Fruit fly (Drosophila melanogaster) whole organism, prepupa: Measurements from ENCODE around the gene slp2.
A peak's percentile ranks its signal among the peaks of the same experiment; 100 is the strongest.

Experiments
- Blimp-1 ChIP-seq: fragments of 200-800 bp; sonication (Bioruptor generic); optimal IDR thresholded peaks from 3 replicates; lab custom pipeline; 2017; ENCODE audit warnings: missing biosample characterization, missing genetic modification characterization, mild to moderate bottlenecking, moderate library complexity, missing genetic modification reagents
- CG10631 ChIP-seq: fragments of 200-800 bp; sonication (Bioruptor generic); optimal IDR thresholded peaks from 2 replicates; lab custom pipeline; 2016; ENCODE audit warnings: missing biosample characterization, missing genetic modification characterization
- CG10669 ChIP-seq: fragments of 200-800 bp; sonication (Bioruptor generic); optimal IDR thresholded peaks from 3 replicates; lab custom pipeline; 2018; ENCODE audit warnings: missing biosample characterization, mild to moderate bottlenecking, missing genetic modification characterization, moderate library complexity
- CG11294 ChIP-seq: fragments of 200-800 bp; sonication (Bioruptor generic); IDR thresholded peaks from 2 replicates; pipeline ENCODE4 v1.3.6; 2022; ENCODE audit warnings: missing biosample characterization, missing genetic modification characterization
- CG11762 ChIP-seq: fragments of 200-800 bp; sonication (Bioruptor generic); optimal IDR thresholded peaks from 3 replicates; lab custom pipeline; 2016; ENCODE audit warnings: missing biosample characterization, missing genetic modification characterization; ENCODE audit not compliant: insufficient read depth
- CG16779 ChIP-seq: fragments of 200-800 bp; sonication (Bioruptor generic); optimal IDR thresholded peaks from 3 replicates; lab custom pipeline; 2017; ENCODE audit warnings: missing biosample characterization, mild to moderate bottlenecking, missing genetic modification characterization
- CG31627 ChIP-seq: fragments of 200-800 bp; sonication (Bioruptor generic); optimal IDR thresholded peaks from 3 replicates; lab custom pipeline; 2016; ENCODE audit warnings: missing biosample characterization, missing genetic modification characterization
- CG32006 ChIP-seq: fragments of 200-800 bp; sonication (Bioruptor generic); optimal IDR thresholded peaks from 3 replicates; lab custom pipeline; 2017; ENCODE audit warnings: missing biosample characterization, mild to moderate bottlenecking, missing genetic modification characterization
- CG34406 ChIP-seq: fragments of 200-800 bp; sonication (Bioruptor generic); optimal IDR thresholded peaks from 3 replicates; lab custom pipeline; 2016; ENCODE audit warnings: missing biosample characterization, missing genetic modification characterization
- CG4318 ChIP-seq: fragments of 200-800 bp; sonication (Bioruptor generic); optimal IDR thresholded peaks from 3 replicates; lab custom pipeline; 2017; ENCODE audit warnings: missing biosample characterization, mild to moderate bottlenecking, missing genetic modification characterization
- CG6163 ChIP-seq: fragments of 200-800 bp; sonication (Bioruptor generic); IDR thresholded peaks from 3 replicates; pipeline ENCODE4 v1.3.6; 2022; ENCODE audit warnings: missing biosample characterization, missing genetic modification characterization
- CG6276 ChIP-seq: fragments of 200-800 bp; sonication (Bioruptor generic); optimal IDR thresholded peaks from 2 replicates; lab custom pipeline; 2017; ENCODE audit warnings: missing biosample characterization, mild to moderate bottlenecking, missing genetic modification characterization
- CG6808 ChIP-seq: fragments of 200-800 bp; sonication (Bioruptor generic); optimal IDR thresholded peaks from 3 replicates; lab custom pipeline; 2017; ENCODE audit warnings: missing biosample characterization, missing genetic modification characterization, mild to moderate bottlenecking, moderate library complexity, missing genetic modification reagents
- CG7368 ChIP-seq: fragments of 200-800 bp; sonication (Bioruptor generic); optimal IDR thresholded peaks from 3 replicates; lab custom pipeline; 2016; ENCODE audit warnings: missing biosample characterization, missing genetic modification characterization
- CG8119 ChIP-seq: fragments of 200-800 bp; sonication (Bioruptor generic); IDR thresholded peaks from 3 replicates; pipeline ENCODE4 v1.3.6; 2022; ENCODE audit warnings: missing biosample characterization, missing genetic modification characterization
- CG8319 ChIP-seq: fragments of 200-800 bp; sonication (Bioruptor generic); optimal IDR thresholded peaks from 3 replicates; lab custom pipeline; 2016; ENCODE audit warnings: missing biosample characterization, missing genetic modification characterization
- CG8632 ChIP-seq: fragments of 200-800 bp; sonication (Bioruptor generic); optimal IDR thresholded peaks from 3 replicates; lab custom pipeline; 2016; ENCODE audit warnings: missing biosample characterization, missing genetic modification characterization
- CG9139 ChIP-seq: fragments of 200-800 bp; sonication (Bioruptor generic); optimal IDR thresholded peaks from 3 replicates; lab custom pipeline; 2017; ENCODE audit warnings: missing biosample characterization, mild to moderate bottlenecking, missing genetic modification characterization
- Eip78C ChIP-seq: fragments of 200-800 bp; sonication (Bioruptor generic); peaks from one replicate; lab custom pipeline; 2016; ENCODE audit warnings: missing biosample characterization, missing genetic modification characterization
- Eip93F ChIP-seq: fragments of 200-800 bp; sonication (Bioruptor generic); optimal IDR thresholded peaks from 2 replicates; lab custom pipeline; 2016; ENCODE audit warnings: missing biosample characterization, mild to moderate bottlenecking, missing genetic modification characterization
- Ets21C ChIP-seq: fragments of 200-800 bp; sonication (Bioruptor generic); optimal IDR thresholded peaks from 3 replicates; lab custom pipeline; 2016; ENCODE audit warnings: missing biosample characterization, missing genetic modification characterization
- Ets96B ChIP-seq: fragments of 200-800 bp; optimal IDR thresholded peaks from 2 replicates; lab custom pipeline; 2019; ENCODE audit warnings: missing biosample characterization, mild to moderate bottlenecking, missing genetic modification characterization, moderate library complexity
- Gug ChIP-seq: fragments of 200-800 bp; sonication (Bioruptor generic); IDR thresholded peaks from 2 replicates; pipeline ENCODE4 v1.3.6; 2022; ENCODE audit warnings: missing biosample characterization, missing genetic modification characterization
- Hr38 ChIP-seq: sonication (Bioruptor generic); optimal IDR thresholded peaks from 2 replicates; lab custom pipeline; 2016; ENCODE audit warnings: missing biosample characterization, missing genetic modification characterization
- Hr39 ChIP-seq: fragments of 200-800 bp; sonication (Bioruptor generic); optimal IDR thresholded peaks from 2 replicates; lab custom pipeline; 2016; ENCODE audit warnings: missing biosample characterization, missing genetic modification characterization
- Hr4 ChIP-seq: fragments of 200-800 bp; sonication (Bioruptor generic); optimal IDR thresholded peaks from 3 replicates; lab custom pipeline; 2016; ENCODE audit warnings: missing biosample characterization, missing genetic modification characterization
- OdsH ChIP-seq: fragments of 200-800 bp; sonication (Bioruptor generic); optimal IDR thresholded peaks from 3 replicates; lab custom pipeline; 2016; ENCODE audit warnings: missing biosample characterization, missing genetic modification characterization
- Smox ChIP-seq: fragments of 200-800 bp; sonication (Bioruptor generic); optimal IDR thresholded peaks from 3 replicates; lab custom pipeline; 2016; ENCODE audit warnings: missing biosample characterization, missing genetic modification characterization
- Sox15 ChIP-seq: fragments of 200-800 bp; sonication (Bioruptor generic); optimal IDR thresholded peaks from 3 replicates; lab custom pipeline; 2016; ENCODE audit warnings: missing biosample characterization, missing genetic modification characterization
- achi ChIP-seq: fragments of 200-800 bp; sonication (Bioruptor generic); optimal IDR thresholded peaks from 3 replicates; lab custom pipeline; 2016; ENCODE audit warnings: missing biosample characterization, missing genetic modification characterization
- acj6 ChIP-seq: fragments of 200-800 bp; sonication (Bioruptor generic); optimal IDR thresholded peaks from 3 replicates; lab custom pipeline; 2016; ENCODE audit warnings: missing biosample characterization, missing genetic modification characterization
- cyc ChIP-seq: fragments of 200-800 bp; sonication (Bioruptor generic); optimal IDR thresholded peaks from 3 replicates; lab custom pipeline; 2016; ENCODE audit warnings: missing biosample characterization, missing genetic modification characterization
- eg ChIP-seq: fragments of 200-800 bp; sonication (Bioruptor generic); IDR thresholded peaks from 3 replicates; pipeline ENCODE4 v1.3.6; 2022; ENCODE audit warnings: missing biosample characterization, missing genetic modification characterization
- fd85E ChIP-seq: fragments of 200-800 bp; sonication (Bioruptor generic); optimal IDR thresholded peaks from 3 replicates; lab custom pipeline; 2016; ENCODE audit warnings: missing biosample characterization, missing genetic modification characterization
- fkh ChIP-seq: fragments of 200-800 bp; sonication (Bioruptor generic); optimal IDR thresholded peaks from 3 replicates; lab custom pipeline; 2017; ENCODE audit warnings: missing biosample characterization, mild to moderate bottlenecking, missing genetic modification characterization, moderate library complexity
- lz ChIP-seq: fragments of 200-800 bp; sonication (Bioruptor generic); optimal IDR thresholded peaks from 3 replicates; lab custom pipeline; 2016; ENCODE audit warnings: missing biosample characterization, missing genetic modification characterization
- net ChIP-seq: fragments of 200-800 bp; sonication (Bioruptor generic); optimal IDR thresholded peaks from 3 replicates; lab custom pipeline; 2016; ENCODE audit warnings: missing biosample characterization, missing genetic modification characterization
- pdm3 ChIP-seq: fragments of 200-800 bp; sonication (Bioruptor generic); optimal IDR thresholded peaks from 3 replicates; lab custom pipeline; 2016; ENCODE audit warnings: missing biosample characterization, missing genetic modification characterization
- spab ChIP-seq: fragments of 200-800 bp; sonication (Bioruptor generic); optimal IDR thresholded peaks from 2 replicates; lab custom pipeline; 2017; ENCODE audit warnings: missing biosample characterization, mild to moderate bottlenecking, missing genetic modification characterization, missing genetic modification reagents
- ss ChIP-seq, 2 experiments: fragments of 200-800 bp; sonication (Bioruptor generic); optimal IDR thresholded peaks; 2 replicates in 1 of 2; 3 replicates in 1 of 2; lab custom pipeline; 2017 to 2018; ENCODE audit warnings: mild to moderate bottlenecking in 2 of 2, missing biosample characterization in 2 of 2, missing genetic modification characterization in 2 of 2, moderate library complexity in 1 of 2
- topi ChIP-seq: fragments of 200-800 bp; sonication (Bioruptor generic); optimal IDR thresholded peaks from 3 replicates; lab custom pipeline; 2016; ENCODE audit warnings: missing biosample characterization, missing genetic modification characterization
- vri ChIP-seq: fragments of 200-800 bp; sonication (Bioruptor generic); optimal IDR thresholded peaks from 3 replicates; lab custom pipeline; 2016; ENCODE audit warnings: missing biosample characterization, mild to moderate bottlenecking, missing genetic modification characterization

The slp2 gene

DNA sequence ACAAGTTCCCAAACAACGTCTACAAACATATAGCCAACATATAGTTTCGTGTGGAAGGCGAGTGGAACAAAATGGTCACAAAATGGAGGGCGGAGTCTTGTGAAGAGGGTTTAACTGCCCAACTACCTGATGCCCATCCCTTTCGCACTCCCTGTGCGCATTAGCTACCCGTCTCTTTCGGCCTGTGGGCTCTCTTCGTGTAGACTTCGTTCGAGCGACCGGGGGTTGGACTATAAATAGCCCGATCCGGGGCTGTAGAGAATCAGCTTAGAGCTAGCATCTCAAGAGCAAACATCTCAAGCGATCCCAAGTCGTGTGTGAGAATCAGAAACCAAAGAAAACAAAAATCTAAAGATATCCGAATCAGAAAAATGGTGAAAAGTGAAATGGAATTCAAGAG, 11.2 kb upstream of the slp2 start, which contains the start of gene slp1:
TSS of gene slp1 (plus strand) at position 263 of the 400 bp plus-strand sequence.
- TF ChIP-seq CG34406 (no peak), CG6163 (GFP tag; lab: Robert Waterston, UW) (0 out of 3 replicates have a peak, but pooled peaks have one; percentile 20), Blimp-1 (GFP tag; lab: Kevin White, UChicago) (no peak), fd85E (GFP tag; lab: Kevin White, UChicago) (no peak), fkh (GFP tag; lab: Kevin White, UChicago) (peak; percentile 1), CG11294 (GFP tag; lab: Robert Waterston, UW) (no peak), ss (GFP tag; optimal IDR thresholded peaks at IDR 0.05; lab: Kevin White, UChicago) (peak in 1 of 2 experiments; percentile 12), CG16779 (no peak)
- TF ChIP-seq, all 60 proteins: peak for 3

DNA sequence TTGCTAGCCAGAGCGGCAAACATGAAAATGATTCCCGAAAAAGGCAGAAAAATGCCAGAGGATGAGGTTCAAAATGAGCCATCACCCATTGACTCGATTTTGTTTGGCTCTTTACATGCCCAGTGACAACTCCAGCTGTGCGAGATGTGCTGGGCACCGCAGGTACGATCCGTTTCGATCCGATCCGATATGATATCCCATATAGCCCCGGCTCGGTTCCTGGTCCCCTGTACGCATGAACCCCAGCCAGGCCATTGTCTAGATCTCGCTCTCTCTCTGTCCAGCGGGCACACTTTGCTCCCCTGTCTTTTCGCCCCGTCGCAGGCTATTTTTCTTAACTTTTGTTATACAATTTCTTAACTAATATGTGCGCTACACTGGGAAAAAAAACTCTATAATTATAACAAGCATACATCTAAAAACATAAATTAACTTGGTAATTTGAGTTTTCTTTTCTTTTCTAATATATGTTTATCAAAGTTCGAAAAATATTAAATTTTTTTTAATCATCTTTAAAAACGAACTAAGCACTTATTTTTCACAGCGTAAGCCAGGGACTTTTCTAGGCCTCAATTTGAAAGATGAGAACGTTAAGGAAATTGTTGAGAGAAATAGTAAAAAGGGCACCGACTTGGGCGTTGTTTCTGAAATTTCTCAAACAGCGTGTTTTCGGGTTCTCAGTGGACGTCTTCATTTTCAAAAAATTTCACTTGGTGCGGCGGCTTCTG, 9.1 kb upstream of the slp2 start:
- TF ChIP-seq CG34406: no peak
- no peak for TF ChIP-seq CG6163 (GFP tag; lab: Robert Waterston, UW)

DNA sequence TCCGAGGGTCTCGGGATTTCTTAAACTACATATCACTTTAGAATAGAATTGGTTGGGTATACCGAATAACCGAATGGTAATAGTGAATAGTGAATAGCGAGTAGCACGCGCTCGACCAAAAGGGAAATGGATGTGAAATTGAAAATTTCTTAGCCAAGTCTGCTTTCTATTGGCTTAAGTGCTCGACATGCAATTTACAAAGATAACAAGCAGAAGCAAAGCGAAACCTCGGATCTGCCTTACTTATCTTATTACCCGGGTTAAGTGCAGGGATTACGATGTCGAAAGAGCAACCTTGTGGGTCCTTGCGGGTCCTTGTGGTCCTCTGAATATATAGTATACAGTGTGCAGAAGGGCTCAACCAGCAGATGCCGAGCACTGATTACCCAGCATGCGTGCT, 7.4 kb upstream of the slp2 start:
- TF ChIP-seq Ets96B (tag; lab: Kevin White, UChicago): no peak
- no peak for TF ChIP-seq Hr38 (GFP tag; lab: Kevin White, UChicago)
- no peak for TF ChIP-seq CG10631 (GFP tag; lab: Kevin White, UChicago)
- no peak for TF ChIP-seq Gug (GFP tag; lab: Robert Waterston, UW)
- no peak for TF ChIP-seq vri (GFP tag; lab: Kevin White, UChicago)
- TF ChIP-seq Ets21C (GFP tag; lab: Kevin White, UChicago): no peak
- TF ChIP-seq Smox (GFP tag; lab: Kevin White, UChicago): no peak
- TF ChIP-seq Eip93F: no peak
- TF ChIP-seq spab: no peak
- no peak for TF ChIP-seq CG4318
- TF ChIP-seq CG31627 (GFP tag; lab: Kevin White, UChicago): no peak
- TF ChIP-seq CG8119: no peak
- no peak for TF ChIP-seq CG8632 (GFP tag; lab: Kevin White, UChicago)
- TF ChIP-seq topi (GFP tag; lab: Kevin White, UChicago): no peak
- TF ChIP-seq CG6808 (GFP tag; lab: Kevin White, UChicago): no peak

DNA sequence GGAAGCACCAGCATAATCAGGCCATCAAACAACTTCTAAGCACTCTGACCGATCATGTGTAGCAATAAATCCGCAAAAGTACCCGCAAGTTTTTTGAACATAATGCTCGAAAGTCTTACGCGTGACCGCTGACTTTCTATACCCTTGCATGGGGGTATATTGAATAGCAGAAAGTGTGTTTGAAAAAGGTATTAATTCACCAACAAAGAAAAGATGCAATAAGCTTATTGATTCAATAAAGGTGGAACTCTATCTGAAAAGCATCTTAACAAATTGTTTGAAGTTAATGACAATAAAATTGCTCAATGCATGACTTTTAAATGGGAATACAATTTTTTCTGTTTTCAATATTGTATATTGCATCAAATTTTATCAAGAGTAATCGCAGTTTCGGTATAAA, 4.9 kb upstream of the slp2 start:
- TF ChIP-seq OdsH (GFP tag; lab: Kevin White, UChicago) (no peak), Hr38 (GFP tag; lab: Kevin White, UChicago) (no peak), fd85E (GFP tag; lab: Kevin White, UChicago) (no peak), CG4318 (no peak), CG31627 (GFP tag; lab: Kevin White, UChicago) (no peak), lz (no peak), Eip78C (no peak), Hr4 (GFP tag; lab: Kevin White, UChicago) (no peak), CG8119 (no peak), pdm3 (GFP tag; lab: Kevin White, UChicago) (no peak), CG9139 (no peak)

DNA sequence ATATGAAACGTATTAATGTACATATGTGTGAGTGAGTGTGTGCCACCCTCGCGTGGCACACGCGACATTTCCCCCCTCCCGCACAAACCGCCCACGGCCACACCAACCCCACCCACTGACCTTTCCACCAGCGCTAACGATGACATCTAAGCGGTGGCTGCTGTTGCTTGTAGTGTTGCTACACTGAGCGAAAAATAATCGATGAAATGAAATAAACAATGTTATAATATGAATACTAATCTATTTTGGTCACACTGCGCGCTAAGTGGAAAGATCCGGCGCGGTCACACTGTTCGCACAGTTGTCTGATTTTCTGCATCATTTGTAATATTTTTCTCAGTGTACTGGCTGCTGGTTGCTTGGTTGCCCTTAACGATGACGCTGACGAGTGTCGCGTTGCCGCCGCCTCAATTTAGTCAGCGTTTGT, 4.4 kb upstream of the slp2 start:
- peak; percentile 46 for TF ChIP-seq net (GFP tag; lab: Kevin White, UChicago)
- TF ChIP-seq vri (GFP tag; lab: Kevin White, UChicago): peak; percentile 62
- TF ChIP-seq Sox15 (GFP tag; lab: Kevin White, UChicago): peak; percentile 35
- peak; percentile 73 for TF ChIP-seq Hr39 (GFP tag; lab: Kevin White, UChicago)
- TF ChIP-seq CG8319: peak; percentile 42
- TF ChIP-seq lz: peak; percentile 70
- TF ChIP-seq CG16779: peak; percentile 26
- TF ChIP-seq cyc: peak; percentile 74
- TF ChIP-seq eg (GFP tag; lab: Robert Waterston, UW): peak; percentile 52; the same call in 2 of the 3 replicates
- TF ChIP-seq CG7368 (GFP tag; lab: Kevin White, UChicago): peak; percentile 24
- peak; percentile 58 for TF ChIP-seq Ets96B (tag; lab: Kevin White, UChicago)
- TF ChIP-seq CG11294 (GFP tag; lab: Robert Waterston, UW): no peak
- peak; percentile 15 for TF ChIP-seq CG4318
- peak; percentile 59 for TF ChIP-seq achi
- no peak for TF ChIP-seq CG6276
- TF ChIP-seq ss (GFP tag; optimal IDR thresholded peaks at IDR 0.05; lab: Kevin White, UChicago): peak; percentile 72 to 94
- TF ChIP-seq CG10669 (GFP tag; lab: Kevin White, UChicago): peak; percentile 64
- TF ChIP-seq CG32006 (GFP tag; lab: Kevin White, UChicago): peak; percentile 43
- TF ChIP-seq acj6 (GFP tag; lab: Kevin White, UChicago): peak; percentile 50
- peak; percentile 31 for TF ChIP-seq CG11762
- 0 out of 3 replicates have a peak, but pooled peaks have one; percentile 27 for TF ChIP-seq CG8119
